Worm (Caenorhabditis elegans): ENCODE data around the gene aptf-2.
A peak's percentile ranks its signal among the peaks of the same experiment; 100 is the strongest.

The aptf-2 gene

DNA sequence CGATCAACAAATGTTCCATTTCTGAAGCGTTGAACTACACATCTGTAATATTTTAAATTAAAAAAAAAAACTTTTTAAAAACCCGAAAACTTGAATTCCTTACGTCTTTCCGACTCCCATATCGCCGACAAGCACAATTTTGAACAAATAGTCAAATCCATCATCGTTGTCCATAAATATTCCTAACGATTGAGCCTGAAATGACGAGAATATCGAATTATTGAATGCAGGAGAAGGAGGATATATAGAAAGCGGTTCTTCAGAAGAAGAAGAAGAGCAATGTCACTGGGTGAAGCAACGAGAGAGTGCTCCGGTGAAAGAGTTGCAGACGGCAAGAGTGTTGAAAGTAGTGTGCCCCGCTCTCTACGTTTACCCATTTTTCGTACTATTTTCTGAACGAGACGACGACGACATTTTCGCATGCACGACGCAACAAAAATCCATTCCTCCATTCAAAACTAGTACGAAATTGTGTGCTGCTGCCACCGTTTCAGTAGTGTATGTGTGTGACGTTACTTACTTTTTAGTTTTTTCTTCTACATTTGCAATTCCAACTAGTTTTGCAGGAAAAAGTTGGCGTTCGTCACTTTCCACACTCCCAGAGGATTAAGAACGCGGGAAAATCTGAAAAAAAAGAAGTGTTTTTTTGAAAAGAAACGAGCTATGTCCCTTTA, 32.0 kb downstream of the aptf-2 start, which contains the start of gene rab-19:
Gene rab-19, minus strand, starts transcription at position 624 of the 674 bp plus-strand sequence.
- TF ChIP-seq ces-1 (GFP tag; optimal IDR thresholded peaks at IDR 0.05) (peak; percentile 91), ham-2 (GFP tag; optimal IDR thresholded peaks at IDR 0.05) (no peak), lin-32 (GFP tag; optimal IDR thresholded peaks at IDR 0.05) (no peak), mls-2 (tag; optimal IDR thresholded peaks at IDR 0.05) (no peak), lsy-2 (tag; optimal IDR thresholded peaks at IDR 0.05) (no peak)

DNA sequence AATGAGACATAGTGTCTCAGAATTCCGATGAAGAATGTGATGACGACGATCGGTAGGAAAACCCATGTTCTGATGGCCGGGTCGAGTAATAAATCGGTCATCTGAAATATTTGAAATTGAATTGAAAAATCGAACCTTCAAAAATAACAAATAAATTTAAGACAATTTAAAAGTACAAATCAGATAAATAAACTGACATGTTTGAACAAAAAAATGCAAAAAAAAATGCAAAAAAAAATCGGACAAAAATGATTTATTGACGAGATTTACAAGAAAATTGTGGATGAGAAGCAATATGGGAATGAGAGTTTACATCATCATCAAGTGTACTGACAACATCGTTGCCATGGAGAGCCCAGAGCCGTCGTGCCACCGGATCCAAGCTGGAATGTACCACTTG, 34.0 kb downstream of the aptf-2 start, which contains the start of gene emc-3:
Gene emc-3, minus strand, starts transcription at position 101 of the 400 bp plus-strand sequence.
- no peak for TF ChIP-seq nhr-12 (tag; optimal IDR thresholded peaks at IDR 0.05)
- no peak for TF ChIP-seq nhr-237 (tag; optimal IDR thresholded peaks at IDR 0.05)
- no peak for TF ChIP-seq unc-62 (GFP tag; optimal IDR thresholded peaks at IDR 0.05)
- no peak for TF ChIP-seq blmp-1 (tag; optimal IDR thresholded peaks at IDR 0.05)

DNA sequence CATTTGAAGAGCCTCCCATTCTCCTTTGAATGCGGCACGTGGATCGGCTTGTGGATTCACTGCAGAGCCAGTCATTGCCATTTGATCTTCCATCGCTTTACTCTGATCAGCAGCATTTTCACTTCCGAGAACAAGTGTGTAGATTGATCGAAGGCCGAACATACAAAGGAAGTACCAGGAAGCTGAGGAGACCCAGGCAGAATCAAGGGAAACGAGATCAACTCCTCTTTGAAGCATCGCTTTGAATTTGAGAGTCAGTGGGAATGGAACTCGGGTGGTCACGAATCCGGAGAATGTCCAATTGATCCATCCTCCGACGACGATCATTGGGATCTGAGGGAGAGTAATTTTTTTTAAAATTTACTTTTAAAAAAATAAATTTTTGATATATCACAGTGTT, 35.3 kb downstream of the aptf-2 start:
- TF ChIP-seq ces-1 (GFP tag; optimal IDR thresholded peaks at IDR 0.05): no peak
- TF ChIP-seq elt-3 (tag; optimal IDR thresholded peaks at IDR 0.05): no peak
- TF ChIP-seq nhr-2 (tag; optimal IDR thresholded peaks at IDR 0.05): no peak
- no peak for TF ChIP-seq unc-62 (GFP tag; optimal IDR thresholded peaks at IDR 0.05)
- TF ChIP-seq nhr-28 (tag; optimal IDR thresholded peaks at IDR 0.05): no peak
- no peak for TF ChIP-seq bed-3 (GFP tag; optimal IDR thresholded peaks at IDR 0.05)
- TF ChIP-seq lin-32 (GFP tag; optimal IDR thresholded peaks at IDR 0.05): no peak
- TF ChIP-seq mep-1 (tag; optimal IDR thresholded peaks at IDR 0.05): no peak
- TF ChIP-seq ztf-11 (tag; optimal IDR thresholded peaks at IDR 0.05): no peak
- no peak for TF ChIP-seq lsy-2 (tag; optimal IDR thresholded peaks at IDR 0.05)

DNA sequence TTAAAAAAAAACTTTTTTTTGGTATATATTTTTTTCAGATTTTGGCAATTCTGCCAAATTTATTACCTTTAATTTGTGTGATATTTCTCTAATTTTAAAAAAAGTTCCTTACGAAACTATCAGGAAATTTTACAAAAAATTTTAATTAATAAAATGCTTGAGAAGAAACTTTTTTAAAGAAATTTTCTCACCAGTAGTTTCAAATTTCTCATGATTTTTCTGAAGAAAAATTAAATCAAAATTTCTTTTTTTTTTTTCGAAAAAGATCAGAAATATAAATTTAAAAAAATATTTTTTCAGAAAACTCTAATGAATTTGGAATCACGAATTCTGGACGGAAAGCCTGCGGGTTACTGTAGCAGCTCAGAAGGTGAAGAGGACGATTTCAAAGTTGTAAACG, 38.1 kb downstream of the aptf-2 start, which contains the start of gene mau-8:
Gene mau-8, plus strand, starts transcription at position 301 of the 400 bp plus-strand sequence.
- TF ChIP-seq unc-39 (tag; optimal IDR thresholded peaks at IDR 0.05) (no peak), hlh-1 (tag; optimal IDR thresholded peaks at IDR 0.05) (no peak), ceh-43 (GFP tag; optimal IDR thresholded peaks at IDR 0.05) (no peak), ceh-83 (GFP tag; optimal IDR thresholded peaks at IDR 0.05) (no peak), zip-8 (tag; optimal IDR thresholded peaks at IDR 0.05) (no peak), M03D4.4 (tag; optimal IDR thresholded peaks at IDR 0.05) (no peak)

DNA sequence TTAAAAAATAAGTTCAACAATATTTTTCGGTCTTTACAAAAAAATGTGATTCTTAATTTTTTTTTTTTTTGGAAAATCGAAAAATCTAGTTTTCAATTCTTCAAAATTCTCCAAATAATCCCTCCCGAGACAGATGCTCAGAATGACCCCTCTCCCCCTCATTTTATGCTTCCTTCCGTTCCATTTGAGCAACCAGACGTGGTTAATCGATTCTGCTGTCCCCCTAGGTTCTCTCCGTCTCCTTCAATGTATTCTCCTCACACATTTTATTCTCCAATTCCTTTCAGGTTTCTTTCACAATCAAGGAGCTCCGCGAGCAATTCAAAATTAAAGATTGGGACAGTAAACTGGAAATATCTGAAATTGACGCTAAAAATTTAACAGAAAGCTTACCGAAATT, 40.9 kb downstream of the aptf-2 start:
- no peak for TF ChIP-seq nhr-12 (tag; optimal IDR thresholded peaks at IDR 0.05)
- no peak for TF ChIP-seq flh-1 (GFP tag; optimal IDR thresholded peaks at IDR 0.05)
- no peak for TF ChIP-seq cnd-1 (tag; optimal IDR thresholded peaks at IDR 0.05)
- TF ChIP-seq M03D4.4 (tag; optimal IDR thresholded peaks at IDR 0.05): no peak

DNA sequence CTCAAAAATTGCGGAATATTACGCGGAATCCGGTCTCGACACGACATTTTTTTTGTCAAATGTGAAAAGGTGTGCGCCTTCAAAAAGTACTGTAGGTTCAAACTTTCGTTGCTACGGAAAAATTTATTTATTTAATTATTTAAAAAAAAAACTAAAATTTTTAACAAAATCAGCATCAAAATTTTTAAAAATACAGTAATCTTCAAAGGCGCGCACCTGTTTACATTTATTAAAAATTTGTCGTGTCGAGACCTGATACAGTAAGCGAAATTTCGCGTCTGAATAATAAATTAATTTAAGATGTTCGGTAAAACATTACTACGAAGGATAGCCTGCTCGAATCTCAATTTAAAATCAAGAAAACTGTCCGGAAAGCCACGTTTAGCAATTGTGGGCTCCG, 44.2 kb downstream of the aptf-2 start, which contains the start of gene Y62E10A.6:
Gene Y62E10A.6, plus strand, starts transcription at position 301 of the 400 bp plus-strand sequence.
- TF ChIP-seq lin-32 (GFP tag; optimal IDR thresholded peaks at IDR 0.05) (no peak), drap-1 (GFP tag; optimal IDR thresholded peaks at IDR 0.05) (no peak), nhr-237 (tag; optimal IDR thresholded peaks at IDR 0.05) (no peak), unc-120 (tag; optimal IDR thresholded peaks at IDR 0.05; ENCODE audit: poor library complexity, severe bottlenecking) (no peak), nhr-12 (tag; optimal IDR thresholded peaks at IDR 0.05) (no peak), sem-2 (GFP tag; optimal IDR thresholded peaks at IDR 0.05) (no peak), ceh-43 (GFP tag; optimal IDR thresholded peaks at IDR 0.05) (no peak)

DNA sequence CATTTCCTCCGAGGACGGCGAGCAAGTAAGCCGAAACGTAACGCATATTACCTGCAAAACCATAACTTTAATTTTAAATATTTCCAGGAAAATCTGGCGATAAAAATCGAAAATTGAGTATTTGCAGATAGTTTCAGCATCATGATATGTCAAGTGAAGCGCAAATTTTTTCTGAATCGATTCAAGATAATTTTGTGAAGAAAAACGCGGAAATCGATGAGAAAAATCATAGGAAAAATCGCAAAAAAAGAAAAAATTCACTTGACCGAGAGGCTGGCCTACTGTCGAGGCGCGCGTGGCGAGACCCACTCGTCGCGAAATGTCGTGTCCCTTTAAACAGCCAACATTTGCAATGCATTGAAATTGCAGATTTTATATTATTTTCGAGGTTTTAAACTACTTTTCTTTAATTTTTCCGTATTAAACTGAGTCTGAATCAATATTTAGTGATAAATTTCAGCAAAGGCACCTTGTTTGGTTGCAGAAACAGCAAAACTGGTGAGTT, 45.6 kb downstream of the aptf-2 start, which contains the start of the genes rla-2, popl-7 and Y62E10A.24:
Gene rla-2, minus strand, starts transcription at position 51 of the 505 bp plus-strand sequence.
Gene popl-7, plus strand, starts transcription at position 455 of the 505 bp plus-strand sequence.
Gene Y62E10A.24, plus strand, starts transcription at position 476 of the 505 bp plus-strand sequence.
- TF ChIP-seq lsy-2 (tag; optimal IDR thresholded peaks at IDR 0.05) (peak; percentile 87), drap-1 (GFP tag; optimal IDR thresholded peaks at IDR 0.05) (no peak)

All from whole organism, mixed stage, embryonic.